Worm (Caenorhabditis elegans) whole organism, late embryonic: ENCODE measurements around the gene cnep-1.

ENCODE experiments used
- F13H6.1 ChIP-seq: sonication (generic microtip); optimal IDR thresholded peaks from 2 replicates; lab custom pipeline; 2016; ENCODE audit warnings: missing genetic modification characterization, missing compliant biosample characterization
- ceh-2 ChIP-seq: sonication (generic microtip); optimal IDR thresholded peaks from 2 replicates; lab custom pipeline; 2016; ENCODE audit warnings: missing genotype, missing genetic modification characterization, missing compliant biosample characterization
- ceh-31 ChIP-seq: sonication (generic microtip); optimal IDR thresholded peaks from 2 replicates; lab custom pipeline; 2016; ENCODE audit warnings: missing genetic modification characterization, missing compliant biosample characterization
- ceh-34 ChIP-seq: sonication (generic microtip); optimal IDR thresholded peaks from 2 replicates; lab custom pipeline; 2016; ENCODE audit warnings: mild to moderate bottlenecking, missing genetic modification characterization, missing compliant biosample characterization
- ceh-48 ChIP-seq: sonication (generic microtip); optimal IDR thresholded peaks from 2 replicates; lab custom pipeline; 2016; ENCODE audit warnings: missing genetic modification characterization, inconsistent platforms, missing compliant biosample characterization
- dve-1 ChIP-seq: sonication (generic microtip); optimal IDR thresholded peaks from 2 replicates; lab custom pipeline; 2017; ENCODE audit warnings: antibody characterized with exemption, mild to moderate bottlenecking, missing genetic modification characterization, missing compliant biosample characterization
- hlh-30 ChIP-seq: sonication (generic microtip); optimal IDR thresholded peaks from 2 replicates; lab custom pipeline; 2017; ENCODE audit warnings: antibody characterized with exemption, missing genetic modification characterization, missing compliant biosample characterization; ENCODE audit not compliant: insufficient read depth
- hlh-6 ChIP-seq: sonication (generic microtip); optimal IDR thresholded peaks from 2 replicates; lab custom pipeline; 2016; ENCODE audit warnings: missing genotype, missing genetic modification characterization, missing compliant biosample characterization
- lim-6 ChIP-seq: sonication (generic microtip); optimal IDR thresholded peaks from 2 replicates; lab custom pipeline; 2016; ENCODE audit warnings: missing genetic modification characterization, missing compliant biosample characterization
- mec-3 ChIP-seq: sonication (generic microtip); optimal IDR thresholded peaks from 2 replicates; lab custom pipeline; 2016; ENCODE audit warnings: borderline replicate concordance, missing genetic modification characterization, missing compliant biosample characterization
- pag-3 ChIP-seq: sonication (generic microtip); optimal IDR thresholded peaks from 2 replicates; lab custom pipeline; 2016; ENCODE audit warnings: missing compliant biosample characterization, missing genetic modification characterization, borderline replicate concordance
- unc-55 ChIP-seq: sonication (generic microtip); optimal IDR thresholded peaks from 2 replicates; lab custom pipeline; 2017; ENCODE audit warnings: missing biosample characterization, missing genetic modification reagents, missing genetic modification characterization

- no peak for TF ChIP-seq hlh-30 (tag; lab: Kevin White, UChicago)
- TF ChIP-seq pag-3 (tag; lab: Kevin White, UChicago) = no peak
- TF ChIP-seq ceh-34 = no peak
- TF ChIP-seq F13H6.1 (tag; lab: Kevin White, UChicago) = no peak
- no peak for TF ChIP-seq unc-55 (GFP tag; lab: Kevin White, UChicago)
- no peak for TF ChIP-seq ceh-48 (tag; lab: Kevin White, UChicago)
- no peak for TF ChIP-seq ceh-2 (tag; lab: Kevin White, UChicago)
- TF ChIP-seq dve-1 (tag; lab: Kevin White, UChicago) = no peak
- TF ChIP-seq ceh-31 (tag; lab: Kevin White, UChicago) = no peak
- no peak for TF ChIP-seq hlh-6 (tag; lab: Kevin White, UChicago)
- TF ChIP-seq lim-6 (tag; lab: Kevin White, UChicago) = no peak
- TF ChIP-seq mec-3 (tag; lab: Kevin White, UChicago) = no peak
These were observed 13.2 kb downstream of the cnep-1 start for ce11 chrII:7323317-7323716.
